Worm (Caenorhabditis elegans): Measurements from ENCODE around the gene col-101.

ce11 chrIV:322497-322896 lies 4.3 kb downstream of the col-101 start, which contains the start of gene grl-26:
- TF ChIP-seq nhr-25 (tag; optimal IDR thresholded peaks at IDR 0.05): no peak
- TF ChIP-seq nhr-11 (tag; optimal IDR thresholded peaks at IDR 0.05): no peak
